Fruit fly (Drosophila melanogaster): ENCODE data around the gene CG33543.

DNA sequence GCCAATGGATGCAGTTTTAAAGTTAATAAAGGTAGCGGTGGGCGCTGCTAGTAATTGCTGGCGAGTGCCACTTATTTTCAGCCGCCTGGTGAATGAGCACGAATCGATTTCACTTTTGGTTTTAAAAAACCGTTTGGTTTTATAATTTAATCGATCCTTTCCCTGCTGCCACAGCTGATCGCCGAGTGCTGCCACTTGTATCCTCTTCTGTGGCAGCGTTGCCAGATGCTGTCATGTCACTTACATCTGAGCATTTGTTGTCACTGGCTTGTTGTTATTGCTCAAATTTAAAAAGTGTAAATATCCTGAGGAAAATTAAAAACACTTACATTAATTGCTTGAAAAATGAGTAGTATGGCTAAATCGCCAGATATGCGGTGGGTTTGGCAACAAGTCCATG lies 39.2 kb upstream of the CG33543 start, which contains the start of gene Kebab:
- TF ChIP-seq CG12768 (GFP tag; optimal IDR thresholded peaks at IDR 0.05) = no peak
- no peak for TF ChIP-seq CG7101 (tag; optimal IDR thresholded peaks at IDR 0.05)
- TF ChIP-seq Hr96 (GFP tag; optimal IDR thresholded peaks at IDR 0.05) = no peak
- no peak for TF ChIP-seq Crg-1 (GFP tag; optimal IDR thresholded peaks at IDR 0.05)
- no peak for TF ChIP-seq kay (GFP tag; ENCODE audit: borderline replicate concordance)
- TF ChIP-seq CG7045 (GFP tag; optimal IDR thresholded peaks at IDR 0.05) = no peak
- TF ChIP-seq cic (GFP tag; optimal IDR thresholded peaks at IDR 0.05) = no peak
- TF ChIP-seq Clk (GFP tag; optimal IDR thresholded peaks at IDR 0.05) = no peak

All from whole organism, adult.